Worm (Caenorhabditis elegans): ENCODE measurements around the gene F40C5.2.
"Not testable (repeated sequence)": the region's sequence is repeated elsewhere in the genome, so short reads cannot be mapped to it uniquely, and the experiment has no call there.

DNA sequence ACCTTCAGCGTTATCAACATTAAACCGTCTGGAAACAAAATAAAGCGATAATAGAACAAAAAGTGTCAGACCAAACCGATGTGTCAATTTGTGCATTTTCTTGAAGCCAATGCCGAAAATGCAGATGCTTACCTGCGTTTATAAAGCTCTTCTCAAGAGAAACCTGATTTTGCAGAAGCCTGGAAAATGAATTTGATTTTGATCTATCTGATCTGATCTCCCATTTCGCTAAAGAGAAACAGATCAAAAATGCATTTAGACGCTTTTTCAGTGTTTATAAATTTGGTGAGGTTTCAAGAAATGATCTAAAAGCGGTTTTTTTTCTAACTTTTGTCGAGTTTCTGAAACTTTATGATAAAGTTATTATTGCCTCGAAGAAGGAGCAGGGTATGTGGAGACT is 8.0 kb upstream of the F40C5.2 start, which contains the start of gene T24A6.16:
- not testable (repeated sequence) for TF ChIP-seq athp-1 (tag; optimal IDR thresholded peaks at IDR 0.05); hlh-12 (tag; optimal IDR thresholded peaks at IDR 0.05); snpc-4 (GFP tag; optimal IDR thresholded peaks at IDR 0.05); snpc-4 (tag; optimal IDR thresholded peaks at IDR 0.05)

All from whole organism, young adult.